Fruit fly (Drosophila melanogaster): Measurements from ENCODE around the gene CG42592.

Gene CG42592

DNA sequence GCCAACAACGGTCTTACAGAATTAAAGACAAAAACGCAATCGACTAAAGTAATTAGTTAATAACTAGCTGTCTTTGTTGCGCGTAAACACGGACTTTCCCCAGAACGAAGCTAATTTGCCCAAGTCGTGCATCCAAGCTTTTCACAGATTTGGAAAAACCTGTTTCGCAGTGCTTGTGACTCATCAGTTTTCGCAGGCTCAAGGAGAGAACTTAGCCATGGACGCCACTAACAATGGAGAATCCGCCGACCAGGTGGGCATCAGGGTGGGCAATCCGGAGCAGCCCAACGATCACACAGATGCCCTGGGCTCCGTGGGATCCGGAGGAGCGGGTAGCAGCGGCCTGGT, 36.4 kb downstream of the CG42592 start:
- no peak for TF ChIP-seq CG7101 (tag; optimal IDR thresholded peaks at IDR 0.05)
- TF ChIP-seq CG7045 (GFP tag; optimal IDR thresholded peaks at IDR 0.05), result no peak
- TF ChIP-seq cnc (optimal IDR thresholded peaks at IDR 0.05), result peak in 1 of 2 experiments; percentile 83
- TF ChIP-seq CG1620 (GFP tag; optimal IDR thresholded peaks at IDR 0.05), result no peak
- peak; percentile 14 for TF ChIP-seq bab1 (GFP tag; optimal IDR thresholded peaks at IDR 0.05)

DNA sequence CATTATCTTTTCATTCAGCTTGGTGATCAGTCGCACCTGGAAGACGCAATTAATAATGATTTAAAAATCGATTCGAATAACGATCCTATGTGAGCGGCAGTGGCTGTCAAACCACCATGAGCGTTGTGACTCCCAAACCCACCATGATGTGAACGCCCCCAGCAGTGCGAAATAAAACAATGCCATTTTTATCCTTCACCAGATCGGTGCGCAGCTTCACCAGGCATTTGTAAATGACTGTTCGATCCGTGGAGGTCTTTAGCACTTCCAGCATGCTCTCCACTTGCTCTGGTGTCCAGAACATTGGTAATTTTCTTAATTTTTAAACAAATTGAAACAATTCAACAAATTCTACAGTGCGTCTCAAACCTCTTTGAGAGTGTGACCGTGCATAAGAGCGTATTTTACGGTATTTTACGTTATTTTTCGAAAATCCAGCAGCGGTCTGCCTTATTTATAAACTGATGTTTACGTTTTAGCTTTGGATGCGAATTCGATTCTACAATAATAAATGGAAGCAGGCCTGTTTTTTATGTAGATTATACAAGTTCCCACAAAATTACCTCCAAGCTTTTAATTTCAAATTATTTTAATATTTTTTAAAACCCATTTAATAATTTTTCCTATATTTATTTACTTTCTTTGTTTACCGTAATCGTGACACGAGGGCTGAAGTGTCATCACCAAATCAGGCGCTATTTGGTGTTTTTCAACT, 37.0 kb downstream of the CG42592 start, which contains the start of the genes Rnb and Drice:
Gene Rnb, minus strand, starts transcription at position 389 of the 715 bp plus-strand sequence.
Gene Drice, plus strand, starts transcription at position 693 of the 715 bp plus-strand sequence.
- TF ChIP-seq CG11617 (GFP tag; optimal IDR thresholded peaks at IDR 0.05), result peak; percentile 49
- peak; percentile 80 for TF ChIP-seq CG12768 (GFP tag; optimal IDR thresholded peaks at IDR 0.05)
- peak; percentile 21 for TF ChIP-seq cic (GFP tag; optimal IDR thresholded peaks at IDR 0.05)
- peak; percentile 2 for TF ChIP-seq CG33017 (tag; optimal IDR thresholded peaks at IDR 0.05)
- TF ChIP-seq Clk (GFP tag; optimal IDR thresholded peaks at IDR 0.05), result peak; percentile 19
- peak; percentile 5 for TF ChIP-seq ovo (GFP tag; optimal IDR thresholded peaks at IDR 0.05)
- TF ChIP-seq pad (GFP tag; optimal IDR thresholded peaks at IDR 0.05), result peak; percentile 60
- TF ChIP-seq kay (GFP tag; ENCODE audit: borderline replicate concordance), result no peak
- no peak for TF ChIP-seq Hr96 (GFP tag; optimal IDR thresholded peaks at IDR 0.05)
- peak; percentile 60 for TF ChIP-seq CG14711 (tag; optimal IDR thresholded peaks at IDR 0.05)
- TF ChIP-seq toe (GFP tag; optimal IDR thresholded peaks at IDR 0.05), result no peak
- no peak for TF ChIP-seq cnc (optimal IDR thresholded peaks at IDR 0.05)
- TF ChIP-seq Mnt (GFP tag; optimal IDR thresholded peaks at IDR 0.05), result peak; percentile 50
- TF ChIP-seq CG1620 (GFP tag; optimal IDR thresholded peaks at IDR 0.05), result peak; percentile 37
- peak; percentile 71 for TF ChIP-seq CG7045 (GFP tag; optimal IDR thresholded peaks at IDR 0.05)
- TF ChIP-seq CG7101 (tag; optimal IDR thresholded peaks at IDR 0.05), result peak; percentile 72
- TF ChIP-seq Crg-1 (GFP tag; optimal IDR thresholded peaks at IDR 0.05), result no peak
- TF ChIP-seq tj (GFP tag; optimal IDR thresholded peaks at IDR 0.05), result peak; percentile 38
- no peak for TF ChIP-seq CG5204 (GFP tag; optimal IDR thresholded peaks at IDR 0.05)
- no peak for TF ChIP-seq bab1 (GFP tag; optimal IDR thresholded peaks at IDR 0.05)

DNA sequence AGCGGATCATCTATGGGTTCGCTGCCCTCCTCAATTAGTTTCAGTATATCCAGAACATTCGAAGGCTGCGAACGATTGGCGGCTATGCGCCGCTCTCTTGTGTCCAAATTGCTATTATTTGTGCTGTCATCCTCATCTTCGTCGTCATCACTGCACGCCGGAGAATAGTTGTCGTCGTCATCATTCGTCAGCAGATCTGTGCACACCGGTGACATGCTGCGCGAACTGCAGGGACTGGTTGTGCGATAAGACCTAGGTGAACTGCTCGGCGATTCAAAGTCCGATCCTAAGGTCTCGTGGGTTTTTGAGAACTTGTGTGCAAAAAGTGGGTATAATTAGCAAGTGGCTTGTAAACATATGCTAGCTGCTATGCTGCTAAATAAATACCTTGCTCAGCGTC, 38.9 kb downstream of the CG42592 start:
- peak; percentile 76 for TF ChIP-seq tj (GFP tag; optimal IDR thresholded peaks at IDR 0.05)
- TF ChIP-seq cnc (optimal IDR thresholded peaks at IDR 0.05), result peak; percentile 64 to 95
- peak; percentile 23 for TF ChIP-seq CG12768 (GFP tag; optimal IDR thresholded peaks at IDR 0.05)
- no peak for TF ChIP-seq CG7045 (GFP tag; optimal IDR thresholded peaks at IDR 0.05)
- no peak for TF ChIP-seq toe (GFP tag; optimal IDR thresholded peaks at IDR 0.05)

- TF ChIP-seq Crg-1 (GFP tag; optimal IDR thresholded peaks at IDR 0.05) (peak; percentile 3), CG7101 (tag; optimal IDR thresholded peaks at IDR 0.05) (peak; percentile 53), tj (GFP tag; optimal IDR thresholded peaks at IDR 0.05) (peak; percentile 83), bab1 (GFP tag; optimal IDR thresholded peaks at IDR 0.05) (peak; percentile 46), CG33017 (tag; optimal IDR thresholded peaks at IDR 0.05) (no peak), kay (GFP tag; ENCODE audit: borderline replicate concordance) (no peak), toe (GFP tag; optimal IDR thresholded peaks at IDR 0.05) (no peak), CG7045 (GFP tag; optimal IDR thresholded peaks at IDR 0.05) (no peak), ovo (GFP tag; optimal IDR thresholded peaks at IDR 0.05) (no peak), Mnt (GFP tag; optimal IDR thresholded peaks at IDR 0.05) (no peak)
Observed at dm6 chr3R:29794161-29794882, 41.8 kb downstream of the CG42592 start, which contains the start of gene sro. Gene sro (plus strand): TSS chr3R:29794597.

dm6 chr3R:29790183-29790582, 45.9 kb downstream of the CG42592 start:
- no peak for TF ChIP-seq Mnt (GFP tag; optimal IDR thresholded peaks at IDR 0.05)
- no peak for TF ChIP-seq CG1620 (GFP tag; optimal IDR thresholded peaks at IDR 0.05)
- no peak for TF ChIP-seq CG11617 (GFP tag; optimal IDR thresholded peaks at IDR 0.05)
- TF ChIP-seq kay (GFP tag; ENCODE audit: borderline replicate concordance), result no peak
- TF ChIP-seq CG7101 (tag; optimal IDR thresholded peaks at IDR 0.05), result no peak
- no peak for TF ChIP-seq toe (GFP tag; optimal IDR thresholded peaks at IDR 0.05)
- no peak for TF ChIP-seq ovo (GFP tag; optimal IDR thresholded peaks at IDR 0.05)
- no peak for TF ChIP-seq Hr96 (GFP tag; optimal IDR thresholded peaks at IDR 0.05)
- TF ChIP-seq tj (GFP tag; optimal IDR thresholded peaks at IDR 0.05), result no peak

DNA sequence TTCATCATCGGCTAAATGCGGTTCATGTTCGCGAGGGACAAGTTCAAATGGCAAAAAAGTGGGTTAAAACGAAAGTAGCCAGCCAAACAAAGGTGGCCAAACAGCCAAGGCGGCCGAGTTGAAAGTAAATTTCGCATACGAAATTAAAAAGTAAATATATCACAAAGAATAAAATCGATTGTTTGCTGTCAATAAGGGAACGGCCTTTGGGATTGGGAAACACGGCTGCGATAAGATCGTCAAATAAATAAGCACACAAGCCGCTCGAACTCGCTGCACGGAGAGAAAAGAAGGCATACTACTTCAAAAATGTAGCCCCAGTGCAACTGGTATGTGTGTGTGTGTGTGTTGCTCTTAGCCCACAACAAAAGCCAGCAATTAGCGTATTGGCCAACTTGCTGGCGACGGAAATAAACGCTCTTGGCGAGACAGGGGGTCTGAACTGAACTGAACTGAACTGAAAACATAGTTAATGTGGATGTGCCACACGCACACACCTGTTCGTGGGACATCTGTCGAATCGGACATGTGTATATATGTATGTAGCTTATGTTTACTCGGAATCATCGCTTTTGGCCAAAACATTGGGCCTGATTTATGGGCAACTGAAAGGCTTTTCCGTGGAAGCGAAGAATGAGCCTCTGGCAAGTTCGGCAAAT, 48.1 kb downstream of the CG42592 start:
- TF ChIP-seq cic (GFP tag; optimal IDR thresholded peaks at IDR 0.05) (no peak), CG7045 (GFP tag; optimal IDR thresholded peaks at IDR 0.05) (no peak), CG7101 (tag; optimal IDR thresholded peaks at IDR 0.05) (no peak), Hr96 (GFP tag; optimal IDR thresholded peaks at IDR 0.05) (no peak), CG33017 (tag; optimal IDR thresholded peaks at IDR 0.05) (no peak), CG1620 (GFP tag; optimal IDR thresholded peaks at IDR 0.05) (no peak), bab1 (GFP tag; optimal IDR thresholded peaks at IDR 0.05) (no peak), Clk (GFP tag; optimal IDR thresholded peaks at IDR 0.05) (no peak)

Measured in whole organism, adult.